Worm (Caenorhabditis elegans): Measurements from ENCODE around the gene T14B4.5.

Gene T14B4.5

DNA sequence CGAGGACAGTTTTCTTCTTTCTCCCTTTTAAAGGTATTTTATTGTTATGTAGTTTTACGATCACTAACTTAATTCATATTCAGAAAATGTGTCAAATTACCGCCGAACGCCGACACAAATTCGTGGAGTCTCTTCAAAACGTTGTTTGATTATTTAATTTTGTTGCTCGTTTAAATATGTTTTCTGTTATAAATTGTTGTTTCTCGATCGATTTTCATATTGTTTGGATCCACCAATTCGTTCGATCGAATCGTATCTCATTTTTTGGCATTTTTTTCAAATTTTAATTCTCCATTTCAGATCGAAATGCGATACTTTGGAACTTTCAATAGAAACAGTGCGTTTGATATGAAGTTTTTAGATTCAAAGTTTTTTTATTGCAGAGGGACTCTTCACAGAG lies 26.0 kb downstream of the T14B4.5 start, which contains the start of gene F41G3.6:
Gene F41G3.6 (plus strand): TSS at position 301 of the 400 bp plus-strand sequence.
- no peak for TF ChIP-seq aly-2 (tag; optimal IDR thresholded peaks at IDR 0.05)
- TF ChIP-seq sma-3 (GFP tag; optimal IDR thresholded peaks at IDR 0.05), result no peak
- TF ChIP-seq Y55F3AM.14 (GFP tag; optimal IDR thresholded peaks at IDR 0.05), result no peak
- TF ChIP-seq ama-1 (optimal IDR thresholded peaks at IDR 0.05), result no peak
- no peak for TF ChIP-seq ztf-11 (tag; optimal IDR thresholded peaks at IDR 0.05)

- TF ChIP-seq nhr-25 (tag; optimal IDR thresholded peaks at IDR 0.05) (no peak), R02D3.7 (tag; optimal IDR thresholded peaks at IDR 0.05) (no peak), ama-1 (optimal IDR thresholded peaks at IDR 0.05) (no peak), elt-3 (tag; optimal IDR thresholded peaks at IDR 0.05) (no peak), skn-1 (tag; optimal IDR thresholded peaks at IDR 0.05) (no peak)
These were observed 28.0 kb downstream of the T14B4.5 start, which contains the start of gene ins-15 for ce11 chrII:6744648-6745047. Gene ins-15, minus strand, starts transcription at chrII:6744748.

DNA sequence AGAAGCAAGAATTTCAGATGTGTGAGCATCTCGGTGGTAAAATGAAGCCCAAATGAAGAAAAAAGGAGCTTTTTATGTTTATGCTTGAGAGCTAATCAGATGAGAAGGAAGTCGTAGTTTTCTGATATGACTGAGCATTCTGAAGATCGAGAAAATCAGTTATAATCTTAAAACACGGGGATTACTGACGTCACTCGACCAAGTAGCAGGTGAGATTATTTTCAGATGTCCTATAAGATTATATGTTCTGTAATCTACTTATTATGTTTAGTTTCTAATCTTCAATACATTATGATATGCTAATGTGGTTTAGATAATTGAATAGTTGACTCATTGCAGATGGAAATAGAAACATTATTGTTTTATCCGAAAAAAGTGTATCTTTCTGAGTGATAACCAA lies 29.1 kb downstream of the T14B4.5 start, which contains the start of gene ins-14:
Gene ins-14 (minus strand): TSS at position 32 of the 400 bp plus-strand sequence.
- peak; percentile 33 for TF ChIP-seq sma-9 (GFP tag; optimal IDR thresholded peaks at IDR 0.05)
- no peak for TF ChIP-seq sma-9 (tag; optimal IDR thresholded peaks at IDR 0.05)
- TF ChIP-seq ztf-4 (tag; optimal IDR thresholded peaks at IDR 0.05), result no peak

DNA sequence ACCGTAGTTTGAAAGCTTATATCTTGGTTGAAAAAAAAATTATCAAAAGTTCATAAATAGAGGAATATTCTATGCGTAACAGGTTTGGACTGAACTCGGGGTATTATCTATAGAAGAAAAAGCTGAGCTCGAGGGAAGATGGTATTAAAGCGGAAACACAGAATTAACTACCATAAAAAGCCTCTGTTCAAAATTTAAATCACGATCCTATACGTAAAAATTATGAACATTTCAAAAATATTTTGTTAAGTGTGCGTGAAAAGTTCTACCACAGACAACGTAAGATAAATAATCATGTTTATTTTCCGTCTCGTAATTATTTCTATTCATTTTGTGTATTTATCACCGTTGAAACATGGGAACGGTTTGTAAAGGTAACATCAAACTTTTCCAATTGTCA lies 29.7 kb downstream of the T14B4.5 start, which contains the start of gene F41G3.5:
Gene F41G3.5 (plus strand): TSS at position 301 of the 400 bp plus-strand sequence.
- no peak for TF ChIP-seq nhr-21 (tag; optimal IDR thresholded peaks at IDR 0.05)
- TF ChIP-seq ztf-4 (tag; optimal IDR thresholded peaks at IDR 0.05), result no peak
- TF ChIP-seq sem-4 (tag; optimal IDR thresholded peaks at IDR 0.05), result no peak
- no peak for TF ChIP-seq dmd-4 (tag; optimal IDR thresholded peaks at IDR 0.05)
- TF ChIP-seq mab-5 (tag; optimal IDR thresholded peaks at IDR 0.05), result no peak
- no peak for TF ChIP-seq nhr-23 (tag; optimal IDR thresholded peaks at IDR 0.05)
- TF ChIP-seq sma-3 (GFP tag; optimal IDR thresholded peaks at IDR 0.05), result no peak
- no peak for TF ChIP-seq mbf-1 (tag; optimal IDR thresholded peaks at IDR 0.05)
- TF ChIP-seq ZK546.5 (tag; optimal IDR thresholded peaks at IDR 0.05), result no peak
- no peak for TF ChIP-seq zag-1 (tag; optimal IDR thresholded peaks at IDR 0.05)
- TF ChIP-seq nhr-129 (tag; optimal IDR thresholded peaks at IDR 0.05), result no peak

DNA sequence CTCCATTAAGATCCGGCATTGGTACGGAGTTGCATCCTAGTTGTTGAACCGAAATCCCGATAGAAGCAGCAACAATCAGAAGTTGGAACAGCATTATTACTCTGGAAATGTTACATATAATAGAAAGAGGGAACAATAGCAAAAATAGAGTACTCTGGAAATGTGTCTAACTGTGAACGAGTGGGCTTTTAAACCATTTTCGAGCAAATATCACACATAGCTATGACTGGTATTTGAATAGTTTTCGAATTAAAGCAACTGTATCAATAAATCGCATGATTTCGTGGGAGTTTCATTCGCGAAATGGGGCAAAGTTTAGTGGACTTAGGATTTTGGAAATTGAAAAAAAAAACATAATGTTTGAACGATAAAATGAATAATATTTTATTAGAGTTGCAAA lies 32.8 kb downstream of the T14B4.5 start, which contains the start of gene F41G3.10:
Gene F41G3.10 (minus strand): TSS at position 101 of the 400 bp plus-strand sequence.
- TF ChIP-seq mbf-1 (tag; optimal IDR thresholded peaks at IDR 0.05) (no peak), ztf-1 (GFP tag; conservative IDR thresholded peaks at IDR 0.05) (no peak), peb-1 (tag; optimal IDR thresholded peaks at IDR 0.05) (no peak)

ce11 chrII:6750929-6751328 lies 34.3 kb downstream of the T14B4.5 start, which contains the start of gene F41G3.20:
Gene F41G3.20, minus strand, starts transcription at chrII:6751029.
- TF ChIP-seq ztf-1 (GFP tag; conservative IDR thresholded peaks at IDR 0.05) (no peak), nhr-23 (tag; optimal IDR thresholded peaks at IDR 0.05) (no peak), nhr-77 (tag; optimal IDR thresholded peaks at IDR 0.05) (no peak), Y55F3AM.14 (GFP tag; optimal IDR thresholded peaks at IDR 0.05) (no peak), aly-2 (tag; optimal IDR thresholded peaks at IDR 0.05) (no peak), unc-55 (GFP tag; optimal IDR thresholded peaks at IDR 0.05) (no peak)

ce11 chrII:6752027-6752426 lies 35.4 kb downstream of the T14B4.5 start, which contains the start of gene F41G3.19:
Gene F41G3.19, minus strand, starts transcription at chrII:6752127.
- TF ChIP-seq unc-39 (tag; optimal IDR thresholded peaks at IDR 0.05), result no peak
- TF ChIP-seq unc-55 (GFP tag; optimal IDR thresholded peaks at IDR 0.05), result no peak
- TF ChIP-seq mdl-1 (tag; optimal IDR thresholded peaks at IDR 0.05), result no peak
- no peak for TF ChIP-seq C34F6.9 (tag; optimal IDR thresholded peaks at IDR 0.05)
- no peak for TF ChIP-seq ceh-82 (tag; optimal IDR thresholded peaks at IDR 0.05)
- no peak for TF ChIP-seq lin-39 (tag; optimal IDR thresholded peaks at IDR 0.05)

DNA sequence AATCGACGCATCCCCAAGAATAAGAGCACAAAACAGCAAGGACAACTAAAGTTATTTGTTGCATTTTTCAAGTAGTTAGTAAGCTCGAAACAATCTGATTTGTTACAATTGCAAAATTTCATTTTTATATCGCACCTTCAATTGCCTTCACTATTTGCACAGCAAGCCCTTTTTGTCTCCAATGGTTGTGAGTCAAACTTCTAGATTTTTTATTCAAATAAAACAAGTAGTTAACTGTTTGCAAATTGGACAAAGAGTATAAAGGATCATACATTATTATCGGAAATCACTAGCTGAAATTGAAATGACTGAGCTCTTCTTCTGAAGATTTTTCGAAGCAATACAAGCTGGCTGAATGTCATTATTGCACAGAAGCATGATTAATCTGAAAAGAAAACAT lies 36.2 kb downstream of the T14B4.5 start, which contains the start of gene F41G3.21:
Gene F41G3.21 (minus strand): TSS at position 101 of the 400 bp plus-strand sequence.
- no peak for TF ChIP-seq alr-1 (tag; optimal IDR thresholded peaks at IDR 0.05)
- TF ChIP-seq ceh-82 (tag; optimal IDR thresholded peaks at IDR 0.05), result no peak
- no peak for TF ChIP-seq ZK546.5 (tag; optimal IDR thresholded peaks at IDR 0.05)
- no peak for TF ChIP-seq ztf-1 (GFP tag; conservative IDR thresholded peaks at IDR 0.05)
- no peak for TF ChIP-seq lsy-2 (tag; optimal IDR thresholded peaks at IDR 0.05)
- TF ChIP-seq gmeb-1 (tag; optimal IDR thresholded peaks at IDR 0.05), result no peak
- no peak for TF ChIP-seq zag-1 (tag; optimal IDR thresholded peaks at IDR 0.05)
